Fruit fly (Drosophila melanogaster) whole organism, embryonic: Measurements from ENCODE around the gene Hph.

Experiments
- CG13123 ChIP-seq: fragments of 200-800 bp; sonication (Bioruptor generic); optimal IDR thresholded peaks from 2 replicates; lab custom pipeline; 2016; ENCODE audit warnings: missing biosample characterization, missing genetic modification characterization
- CG33213 ChIP-seq: fragments of 200-800 bp; sonication (Bioruptor generic); optimal IDR thresholded peaks from 3 replicates; lab custom pipeline; 2016; ENCODE audit warnings: missing biosample characterization, missing genetic modification characterization
- Chrac-16 ChIP-seq: fragments of 200-800 bp; sonication (Bioruptor generic); optimal IDR thresholded peaks from 3 replicates; lab custom pipeline; 2016; ENCODE audit warnings: missing biosample characterization, missing genetic modification characterization
- H2.0 ChIP-seq: fragments of 200-800 bp; sonication (Bioruptor generic); IDR thresholded peaks from 2 replicates; pipeline ENCODE4 v1.3.6; 2022; ENCODE audit warnings: missing biosample characterization, missing genetic modification characterization
- HLH4C ChIP-seq: fragments of 200-800 bp; sonication (Bioruptor generic); IDR thresholded peaks from 3 replicates; pipeline ENCODE4 v1.3.6; 2022; ENCODE audit warnings: missing biosample characterization, missing genetic modification characterization; ENCODE audit not compliant: partially characterized antibody
- MBD-R2 ChIP-seq: fragments of 200-800 bp; sonication (Bioruptor generic); IDR thresholded peaks from 2 replicates; pipeline ENCODE4 v1.3.6; 2022; ENCODE audit warnings: missing biosample characterization, missing genetic modification characterization
- br ChIP-seq: fragments of >200 bp; optimal IDR thresholded peaks from 2 replicates; lab custom pipeline; 2017
- croc ChIP-seq: fragments of 200-800 bp; sonication (Bioruptor generic); conservative IDR thresholded peaks from 3 replicates; pipeline ENCODE4 v1.3.6; 2022; ENCODE audit warnings: missing biosample characterization, missing genetic modification characterization
- dmrt99B ChIP-seq: fragments of 200-800 bp; sonication (Bioruptor generic); optimal IDR thresholded peaks from 2 replicates; lab custom pipeline; 2018; ENCODE audit warnings: missing biosample characterization, mild to moderate bottlenecking, missing genetic modification characterization, moderate library complexity
- pum ChIP-seq: fragments of 200-800 bp; sonication (Bioruptor generic); optimal IDR thresholded peaks from 2 replicates; lab custom pipeline; 2016; ENCODE audit warnings: missing biosample characterization, missing genetic modification characterization
- z ChIP-seq: fragments of 200-800 bp; sonication (Bioruptor generic); IDR thresholded peaks from 3 replicates; pipeline ENCODE4 v1.3.6; 2022; ENCODE audit warnings: missing biosample characterization, missing genetic modification characterization

dm6 chr3R:5251243-5251865 lies 5.5 kb upstream of the Hph start, which contains the start of gene CtsF:
- TF ChIP-seq CG13123 (GFP tag; lab: Kevin White, UChicago), result no peak
- TF ChIP-seq dmrt99B, result peak; percentile 14
- peak; percentile 70 for TF ChIP-seq MBD-R2
- no peak for TF ChIP-seq H2.0 (GFP tag; lab: Robert Waterston, UW)
- no peak for TF ChIP-seq croc (GFP tag; lab: Robert Waterston, UW)
- peak; percentile 37 for TF ChIP-seq CG33213 (GFP tag; lab: Kevin White, UChicago)
- TF ChIP-seq z, result 0 out of 3 replicates have a peak, but pooled peaks have one; percentile 30
- no peak for TF ChIP-seq pum
- TF ChIP-seq HLH4C (GFP tag; lab: Robert Waterston, UW), result peak; percentile 100
- TF ChIP-seq Chrac-16, result no peak
- no peak for TF ChIP-seq br (lab: Kevin White, UChicago)
